Worm (Caenorhabditis elegans): ENCODE measurements around the gene dnj-25.

ce11 chrV:20728763-20729350 lies 15.3 kb downstream of the dnj-25 start, which contains the start of gene ipla-3:
- TF ChIP-seq dao-5 (tag; optimal IDR thresholded peaks at IDR 0.05) (no peak), W03F9.2 (tag; optimal IDR thresholded peaks at IDR 0.05) (peak; percentile 44), him-1 (tag; optimal IDR thresholded peaks at IDR 0.05) (no peak)

Measured in whole organism, L4/young adult.